Worm (Caenorhabditis elegans) whole organism, L3 larva: Measurements from ENCODE around the gene usp-50.

Experiments used
- ceh-16 ChIP-seq: sonication (generic microtip); optimal IDR thresholded peaks from 2 replicates; lab custom pipeline; 2017; ENCODE audit warnings: missing biosample characterization, missing genetic modification characterization
- elt-1 ChIP-seq: fragments of 150-350 bp; optimal IDR thresholded peaks from 2 replicates; lab custom pipeline; 2014; ENCODE audit warnings: missing biosample characterization, missing genetic modification characterization
- jun-1 ChIP-seq: fragments of 150-350 bp; optimal IDR thresholded peaks from 2 replicates; lab custom pipeline; 2014; ENCODE audit warnings: missing biosample characterization, missing genetic modification reagents, missing genetic modification characterization
- lin-39 ChIP-seq: fragments of 150-350 bp; optimal IDR thresholded peaks from 2 replicates; lab custom pipeline; 2018; ENCODE audit warnings: missing biosample characterization, missing genetic modification reagents, missing genetic modification characterization
- mdl-1 ChIP-seq: fragments of 150-350 bp; optimal IDR thresholded peaks from 2 replicates; lab custom pipeline; 2014; ENCODE audit warnings: missing biosample characterization, missing genetic modification characterization
- nhr-12 ChIP-seq: fragments of 150-350 bp; optimal IDR thresholded peaks from 2 replicates; lab custom pipeline; 2014; ENCODE audit warnings: missing biosample characterization, missing genetic modification characterization
- pqm-1 ChIP-seq: fragments of 150-350 bp; optimal IDR thresholded peaks from 2 replicates; lab custom pipeline; 2017; ENCODE audit warnings: missing biosample characterization, missing genetic modification characterization, inconsistent platforms

- TF ChIP-seq jun-1 (tag; lab: Kevin White, UChicago) (peak; percentile 40), nhr-12 (no peak), ceh-16 (tag; lab: Kevin White, UChicago) (no peak), pqm-1 (tag; lab: Kevin White, UChicago) (no peak), lin-39 (tag; lab: Kevin White, UChicago) (peak; percentile 35), mdl-1 (no peak), elt-1 (no peak)
Observed at ce11 chrV:17921423-17921822, 3.3 kb upstream of the usp-50 start, which contains the start of gene E01B7.2.
